Worm (Caenorhabditis elegans): ENCODE results near the gene H04D03.6.

The H04D03.6 gene

DNA sequence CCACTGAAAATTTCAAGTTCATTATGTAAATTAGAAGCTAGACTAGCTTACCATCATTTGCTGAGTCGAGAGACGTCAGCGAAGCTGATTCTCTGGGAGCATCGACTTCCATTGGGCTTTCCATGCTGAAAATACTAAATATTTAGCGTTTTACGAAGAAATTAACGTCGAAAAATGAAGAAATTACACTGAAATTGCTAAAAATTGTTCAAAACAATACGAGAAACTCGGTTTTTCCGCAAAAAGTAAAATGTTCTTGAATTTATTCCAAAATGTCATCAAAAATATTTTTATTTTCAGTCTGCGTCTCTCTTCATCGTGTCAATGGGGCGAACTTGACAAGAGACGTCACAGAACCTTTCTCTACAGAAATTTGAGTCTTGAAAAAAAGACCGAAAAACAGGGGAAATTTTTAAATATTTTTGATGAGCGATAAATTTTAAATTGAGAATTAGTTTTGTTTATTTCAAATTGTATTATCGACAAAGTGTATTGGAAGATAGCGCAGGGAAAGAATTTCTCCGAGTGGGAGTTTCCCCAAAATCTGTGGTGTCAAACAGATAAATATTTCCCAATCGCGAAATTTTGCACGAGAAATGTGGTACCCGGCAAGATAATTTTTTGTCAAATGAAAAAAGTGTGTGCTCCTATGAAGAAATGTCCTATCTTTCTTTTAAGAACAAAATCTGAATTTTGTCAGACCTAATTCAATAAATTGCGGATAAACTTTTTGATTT is 21.9 kb upstream of the H04D03.6 start, which contains the start of gene ecps-1 (continued):
- TF ChIP-seq efl-1 (optimal IDR thresholded peaks at IDR 0.05): peak; percentile 88 to 92
- TF ChIP-seq efl-1 (GFP tag; optimal IDR thresholded peaks at IDR 0.05 in 1 of 2): peak; percentile 78 to 98
- TF ChIP-seq dpl-1 (GFP tag; optimal IDR thresholded peaks at IDR 0.05): peak; percentile 72 to 84 (median 83)
- TF ChIP-seq swsn-7 (tag; optimal IDR thresholded peaks at IDR 0.05): peak; percentile 91
- peak; percentile 61 for TF ChIP-seq elt-2 (tag; optimal IDR thresholded peaks at IDR 0.05)
- peak; percentile 69 for TF ChIP-seq F16B12.6 (tag; optimal IDR thresholded peaks at IDR 0.05)
- peak; percentile 79 for TF ChIP-seq nhr-77 (tag; optimal IDR thresholded peaks at IDR 0.05)
- peak; percentile 89 for TF ChIP-seq nhr-19 (GFP tag; conservative IDR thresholded peaks at IDR 0.05)
- TF ChIP-seq grh-1 (GFP tag; IDR thresholded peaks at IDR 0.05): peak; percentile 61; the same call in 1 of the 2 replicates
- peak; percentile 92 for TF ChIP-seq lsy-2 (tag; optimal IDR thresholded peaks at IDR 0.05)
- TF ChIP-seq xbp-1 (tag; optimal IDR thresholded peaks at IDR 0.05): peak; percentile 92
- peak; percentile 1 for TF ChIP-seq vab-15 (tag; optimal IDR thresholded peaks at IDR 0.05)
- TF ChIP-seq isw-1 (GFP tag; IDR thresholded peaks at IDR 0.05): peak; percentile 86
- peak; percentile 96 for TF ChIP-seq unc-98 (GFP tag; IDR thresholded peaks at IDR 0.05)
- peak; percentile 80 for TF ChIP-seq dsc-1 (tag; optimal IDR thresholded peaks at IDR 0.05)
- no peak for TF ChIP-seq aha-1 (tag; optimal IDR thresholded peaks at IDR 0.05)
- peak; percentile 51 for TF ChIP-seq ztf-4 (tag; optimal IDR thresholded peaks at IDR 0.05)
- TF ChIP-seq sptf-1 (tag; optimal IDR thresholded peaks at IDR 0.05): no peak
- TF ChIP-seq sup-37 (GFP tag; optimal IDR thresholded peaks at IDR 0.05): peak; percentile 50
- peak; percentile 83 for TF ChIP-seq lin-13 (GFP tag; optimal IDR thresholded peaks at IDR 0.05)
- no peak for TF ChIP-seq blmp-1 (tag; optimal IDR thresholded peaks at IDR 0.05)
- TF ChIP-seq ces-1 (GFP tag; optimal IDR thresholded peaks at IDR 0.05): no peak
- TF ChIP-seq tbx-2 (tag; optimal IDR thresholded peaks at IDR 0.05): peak; percentile 92
- peak; percentile 96 for TF ChIP-seq nhr-71 (tag; optimal IDR thresholded peaks at IDR 0.05)
- peak; percentile 82 for TF ChIP-seq mab-9 (GFP tag; IDR thresholded peaks at IDR 0.05)
- TF ChIP-seq fkh-10 (GFP tag; optimal IDR thresholded peaks at IDR 0.05): peak; percentile 78
- TF ChIP-seq pag-3 (tag; optimal IDR thresholded peaks at IDR 0.05; ENCODE audit: borderline replicate concordance, insufficient read depth): no peak
- TF ChIP-seq hlh-17 (GFP tag; optimal IDR thresholded peaks at IDR 0.05; ENCODE audit: borderline replicate concordance): no peak
- peak in 1 of 2 experiments; percentile 47 for TF ChIP-seq mdl-1 (tag; optimal IDR thresholded peaks at IDR 0.05)
- no peak for TF ChIP-seq efl-3 (GFP tag; optimal IDR thresholded peaks at IDR 0.05)
- no peak for TF ChIP-seq zag-1 (tag; optimal IDR thresholded peaks at IDR 0.05)
- peak in 2 of 6 experiments; percentile 72 to 93 for TF ChIP-seq elt-3 (tag; optimal IDR thresholded peaks at IDR 0.05)
- TF ChIP-seq ceh-90 (tag; optimal IDR thresholded peaks at IDR 0.05): peak; percentile 77
- peak; percentile 92 for TF ChIP-seq nhr-20 (tag; optimal IDR thresholded peaks at IDR 0.05)
- no peak for TF ChIP-seq C34B4.2 (tag; optimal IDR thresholded peaks at IDR 0.05)
- peak; percentile 96 for TF ChIP-seq mep-1 (tag; optimal IDR thresholded peaks at IDR 0.05)
- TF ChIP-seq ceh-88 (GFP tag; IDR thresholded peaks at IDR 0.05): peak; percentile 90
- TF ChIP-seq nhr-85 (tag): peak; percentile 92
- peak; percentile 72 for TF ChIP-seq pqm-1 (tag; optimal IDR thresholded peaks at IDR 0.05)
- TF ChIP-seq mef-2 (tag; optimal IDR thresholded peaks at IDR 0.05): no peak
- TF ChIP-seq Y116A8C.19 (tag; optimal IDR thresholded peaks at IDR 0.05; ENCODE audit: borderline replicate concordance): peak; percentile 21
- TF ChIP-seq lin-15B (tag; optimal IDR thresholded peaks at IDR 0.05): peak; percentile 93
- peak in 1 of 2 experiments; percentile 22 for TF ChIP-seq egl-27 (tag; optimal IDR thresholded peaks at IDR 0.05)
- TF ChIP-seq ztf-11 (tag; optimal IDR thresholded peaks at IDR 0.05): peak in 1 of 2 experiments; percentile 95
- no peak for TF ChIP-seq nhr-76 (tag; optimal IDR thresholded peaks at IDR 0.05)
- TF ChIP-seq nhr-237 (tag; optimal IDR thresholded peaks at IDR 0.05): peak; percentile 68
- peak; percentile 93 for TF ChIP-seq pax-3 (tag; optimal IDR thresholded peaks at IDR 0.05)
- TF ChIP-seq hpl-2 (GFP tag; optimal IDR thresholded peaks at IDR 0.05): peak; percentile 86
- peak; percentile 95 for TF ChIP-seq lin-14 (GFP tag; optimal IDR thresholded peaks at IDR 0.05)
- peak; percentile 80 to 92 (median 90) for TF ChIP-seq ceh-82 (tag; optimal IDR thresholded peaks at IDR 0.05)
- peak; percentile 91 for TF ChIP-seq ceh-63 (GFP tag; optimal IDR thresholded peaks at IDR 0.05)

Data from whole organism, L1 larva.